Fruit fly (Drosophila melanogaster) whole organism, pupa: ENCODE data around the gene CG7275.

Experiments
- CG10348 ChIP-seq: fragments of 200-800 bp; sonication (Bioruptor generic); IDR thresholded peaks from 2 replicates; pipeline ENCODE4 v1.3.6; 2022; ENCODE audit warnings: missing biosample characterization, missing genetic modification characterization
- CG13204 ChIP-seq: fragments of 200-800 bp; sonication (Bioruptor generic); optimal IDR thresholded peaks from 2 replicates; lab custom pipeline; 2018; ENCODE audit warnings: missing biosample characterization, mild to moderate bottlenecking, missing genetic modification characterization, moderate library complexity
- CG34367 ChIP-seq: fragments of 200-800 bp; sonication (Bioruptor generic); optimal IDR thresholded peaks from 2 replicates; lab custom pipeline; 2018; ENCODE audit warnings: missing biosample characterization, mild to moderate bottlenecking, missing genetic modification characterization
- EcR ChIP-seq: fragments of 200-800 bp; sonication (Bioruptor generic); optimal IDR thresholded peaks from 3 replicates; lab custom pipeline; 2019; ENCODE audit warnings: missing biosample characterization, missing genetic modification characterization, mild to moderate bottlenecking, moderate library complexity, missing genetic modification reagents
- Pif1A ChIP-seq: fragments of 200-800 bp; sonication (Bioruptor generic); optimal IDR thresholded peaks from 3 replicates; lab custom pipeline; 2016; ENCODE audit warnings: missing biosample characterization, missing genetic modification characterization

dm6 chr3L:15541281-15541680, 42.5 kb downstream of the CG7275 start:
- TF ChIP-seq CG13204 (GFP tag; lab: Kevin White, UChicago) (no peak), Pif1A (GFP tag; lab: Kevin White, UChicago) (no peak), EcR (GFP tag; lab: Kevin White, UChicago) (no peak), CG10348 (no peak), CG34367 (tag; lab: Kevin White, UChicago) (no peak)
